Worm (Caenorhabditis elegans): Measurements from ENCODE around the gene F58A4.2.
A peak's percentile ranks its signal among the peaks of the same experiment; 100 is the strongest.

Gene F58A4.2

DNA sequence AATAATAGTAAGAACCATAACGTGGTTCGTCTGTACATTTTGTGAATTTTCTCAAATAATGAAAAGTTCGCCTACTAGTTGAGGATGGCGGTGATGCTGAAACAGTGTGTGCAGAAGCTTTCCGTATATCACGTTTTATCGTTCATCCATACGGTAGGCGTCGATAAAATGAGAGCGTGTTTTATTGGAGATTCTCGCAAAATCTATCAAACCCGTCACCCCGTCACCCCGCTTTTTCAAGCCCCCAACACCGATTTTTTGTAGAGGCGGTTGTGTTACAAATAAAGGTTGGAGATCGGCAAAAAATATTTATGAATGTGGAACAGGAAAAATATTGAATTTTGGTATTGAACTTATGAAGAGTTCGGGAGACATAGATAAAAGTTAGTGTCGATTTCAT, 8.1 kb upstream of the F58A4.2 start, which contains the start of gene clec-161:
Gene clec-161 (minus strand): TSS at position 101 of the 400 bp plus-strand sequence.
- TF ChIP-seq snu-23 (GFP tag; optimal IDR thresholded peaks at IDR 0.05) = no peak

DNA sequence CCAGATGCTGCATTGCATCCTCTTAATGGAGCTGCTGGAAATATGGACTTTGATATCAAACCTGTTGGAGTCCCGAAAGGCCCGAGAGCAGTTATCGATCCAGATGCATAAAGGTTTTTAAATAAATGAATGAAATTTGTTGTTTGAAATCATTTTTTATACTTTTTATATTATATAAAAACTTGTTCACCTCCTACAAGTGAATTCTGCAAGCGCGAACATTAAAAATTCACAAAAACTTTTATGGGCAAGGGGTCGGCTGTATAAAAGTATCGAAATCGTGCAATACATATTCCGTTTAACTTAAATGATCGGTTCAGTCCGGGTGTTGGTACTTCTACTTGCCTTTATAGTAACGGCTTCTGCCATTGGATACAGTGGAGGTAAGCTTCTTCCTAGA, 2.4 kb downstream of the F58A4.2 start, which contains the start of gene F58A4.1:
Gene F58A4.1 (plus strand): TSS at position 301 of the 400 bp plus-strand sequence.
- TF ChIP-seq C34B4.2 (tag; optimal IDR thresholded peaks at IDR 0.05) (no peak), sox-4 (tag; optimal IDR thresholded peaks at IDR 0.05) (no peak), rnt-1 (tag; optimal IDR thresholded peaks at IDR 0.05) (no peak), lsy-2 (tag; optimal IDR thresholded peaks at IDR 0.05) (no peak), mep-1 (tag; optimal IDR thresholded peaks at IDR 0.05) (no peak), ztf-4 (tag; optimal IDR thresholded peaks at IDR 0.05) (no peak), dsc-1 (tag; optimal IDR thresholded peaks at IDR 0.05) (no peak), aly-2 (tag; optimal IDR thresholded peaks at IDR 0.05) (no peak), nhr-237 (tag; optimal IDR thresholded peaks at IDR 0.05) (no peak)

DNA sequence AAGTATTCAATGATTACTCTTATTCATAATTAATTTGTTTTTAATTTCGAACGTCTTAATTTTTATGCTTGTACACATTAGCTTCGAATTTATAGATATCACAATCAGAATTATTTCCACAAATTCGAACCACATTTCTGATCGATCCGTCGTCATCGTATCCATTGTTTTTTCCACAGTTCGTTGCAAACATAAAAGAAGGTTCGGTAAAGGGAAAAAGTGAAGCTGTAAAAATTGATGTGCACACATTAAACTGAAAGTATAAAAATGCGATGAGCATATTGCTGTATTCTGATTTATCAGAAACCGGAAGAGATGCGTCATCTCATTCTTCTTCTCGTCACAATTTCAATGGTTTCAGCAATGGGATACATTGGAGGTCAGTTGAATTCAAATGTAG, 3.5 kb downstream of the F58A4.2 start, which contains the start of gene C48B4.12:
Gene C48B4.12 (plus strand): TSS at position 301 of the 400 bp plus-strand sequence.
- TF ChIP-seq skn-1 (tag; optimal IDR thresholded peaks at IDR 0.05) (no peak), lir-3 (tag; optimal IDR thresholded peaks at IDR 0.05; ENCODE audit: poor library complexity) (no peak), egl-27 (tag; optimal IDR thresholded peaks at IDR 0.05) (no peak), ets-5 (GFP tag; IDR thresholded peaks at IDR 0.05) (no peak), unc-98 (GFP tag; IDR thresholded peaks at IDR 0.05) (no peak), C04F5.9 (tag; optimal IDR thresholded peaks at IDR 0.05) (no peak), nhr-47 (tag; optimal IDR thresholded peaks at IDR 0.05) (no peak), sptf-1 (tag; optimal IDR thresholded peaks at IDR 0.05) (no peak), lin-15B (tag; optimal IDR thresholded peaks at IDR 0.05) (no peak), ztf-11 (tag; optimal IDR thresholded peaks at IDR 0.05) (no peak)

DNA sequence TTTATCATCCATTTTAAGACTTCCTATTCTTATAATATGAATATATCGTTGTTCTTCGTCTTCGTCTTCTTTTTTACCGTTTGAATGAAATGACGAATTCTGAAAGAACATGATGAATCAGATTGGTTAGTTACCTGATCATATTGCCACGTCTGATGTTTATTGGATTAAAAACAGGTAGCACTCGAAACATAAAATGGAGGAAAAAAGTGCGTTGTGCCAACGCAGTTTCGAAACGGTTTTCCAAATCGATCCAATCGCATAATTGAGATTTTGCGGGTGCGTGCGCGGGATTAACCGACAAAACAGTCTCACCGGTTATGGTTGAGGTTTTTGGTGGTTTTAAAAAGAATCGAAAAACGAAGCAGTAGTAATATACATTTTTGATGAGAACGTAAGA, 5.0 kb downstream of the F58A4.2 start, which contains the start of gene rom-2:
Gene rom-2 (minus strand): TSS at position 101 of the 400 bp plus-strand sequence.
- TF ChIP-seq nhr-84 (tag; optimal IDR thresholded peaks at IDR 0.05) = no peak
- TF ChIP-seq nhr-76 (tag; optimal IDR thresholded peaks at IDR 0.05) = no peak

DNA sequence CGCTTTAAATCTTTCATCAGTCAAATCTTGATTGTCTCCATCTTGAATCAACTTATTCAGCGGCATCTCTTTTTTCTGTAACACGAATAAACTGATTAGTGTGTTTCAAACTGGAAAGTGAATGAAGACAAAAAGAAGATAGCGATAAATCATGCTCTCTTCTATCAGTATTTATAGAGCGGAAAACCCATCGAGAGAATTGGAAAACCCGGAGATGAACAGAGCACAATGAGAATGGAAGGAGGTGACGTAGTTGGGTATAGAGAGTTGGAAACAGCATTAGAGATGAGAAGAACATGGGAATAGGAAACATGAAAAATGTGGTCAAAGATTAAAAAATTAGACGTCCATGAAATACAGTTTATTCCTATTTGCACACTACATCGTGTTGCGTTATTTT, 8.4 kb downstream of the F58A4.2 start, which contains the start of gene acox-1.5:
Gene acox-1.5 (minus strand): TSS at position 75 of the 400 bp plus-strand sequence.
- TF ChIP-seq elt-2 (tag; optimal IDR thresholded peaks at IDR 0.05) (peak; percentile 35), dpl-1 (GFP tag; optimal IDR thresholded peaks at IDR 0.05) (no peak), lin-39 (tag; optimal IDR thresholded peaks at IDR 0.05) (no peak), swsn-7 (tag; optimal IDR thresholded peaks at IDR 0.05) (no peak), irx-1 (tag; optimal IDR thresholded peaks at IDR 0.05) (no peak), mab-9 (GFP tag; IDR thresholded peaks at IDR 0.05) (no peak)

DNA sequence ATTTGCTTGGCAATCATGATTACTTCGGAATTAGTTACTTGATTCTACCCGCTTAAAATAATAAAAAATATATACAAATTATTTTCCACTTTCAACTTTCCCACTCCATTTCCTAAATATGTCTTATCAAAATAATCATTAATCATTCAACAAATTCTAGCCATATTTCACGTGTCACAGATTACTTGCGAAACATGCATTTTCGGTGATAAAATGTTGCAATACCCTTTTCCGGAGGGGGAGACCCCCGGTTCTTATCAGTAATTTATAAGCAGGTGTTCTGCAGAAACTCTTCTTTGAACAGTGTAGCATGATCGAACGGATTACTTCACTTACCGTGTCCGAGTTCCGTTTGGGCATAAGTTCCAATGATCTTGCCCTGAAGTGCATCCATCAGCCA, 10.3 kb downstream of the F58A4.2 start:
- TF ChIP-seq nhr-47 (tag; optimal IDR thresholded peaks at IDR 0.05) (no peak), C34B4.2 (tag; optimal IDR thresholded peaks at IDR 0.05) (no peak), mab-9 (GFP tag; IDR thresholded peaks at IDR 0.05) (no peak), dsc-1 (tag; optimal IDR thresholded peaks at IDR 0.05) (no peak), elt-2 (tag; optimal IDR thresholded peaks at IDR 0.05) (peak; percentile 83), pax-3 (tag; optimal IDR thresholded peaks at IDR 0.05) (no peak), blmp-1 (tag; optimal IDR thresholded peaks at IDR 0.05) (no peak), mdl-1 (tag; optimal IDR thresholded peaks at IDR 0.05) (peak in 1 of 2 experiments; percentile 2), lin-35 (GFP tag; optimal IDR thresholded peaks at IDR 0.05) (no peak), aha-1 (tag; optimal IDR thresholded peaks at IDR 0.05) (no peak)

All from whole organism, L1 larva.